Fruit fly (Drosophila melanogaster) whole organism, embryonic: ENCODE results near the gene Ctr1A.

ENCODE experiments used
- Atf-2 ChIP-seq: fragments of 200-800 bp; sonication (Bioruptor generic); optimal IDR thresholded peaks from 2 replicates; lab custom pipeline; 2016; ENCODE audit warnings: missing biosample characterization, missing genetic modification characterization
- B-H1 ChIP-seq: fragments of 200-800 bp; sonication (Bioruptor generic); IDR thresholded peaks from 3 replicates; pipeline ENCODE4 v1.3.6; 2022; ENCODE audit warnings: missing biosample characterization, missing genetic modification characterization
- BtbVII ChIP-seq: fragments of 200-800 bp; sonication (Bioruptor generic); optimal IDR thresholded peaks from 3 replicates; lab custom pipeline; 2017; ENCODE audit warnings: missing biosample characterization, mild to moderate bottlenecking, missing genetic modification characterization
- CG10147 ChIP-seq: fragments of 200-800 bp; sonication (Bioruptor generic); optimal IDR thresholded peaks from 2 replicates; lab custom pipeline; 2019; ENCODE audit warnings: missing biosample characterization, mild to moderate bottlenecking, missing genetic modification characterization, moderate library complexity
- CG10959 ChIP-seq: fragments of 200-800 bp; sonication (Bioruptor generic); IDR thresholded peaks from 2 replicates; pipeline ENCODE4 v1.3.6; 2022; ENCODE audit warnings: missing biosample characterization, missing genetic modification characterization
- CG13894 ChIP-seq: fragments of 200-800 bp; sonication (Bioruptor generic); optimal IDR thresholded peaks from 3 replicates; lab custom pipeline; 2018; ENCODE audit warnings: missing biosample characterization, mild to moderate bottlenecking, missing genetic modification characterization, moderate library complexity
- CG14860 ChIP-seq: fragments of 200-800 bp; sonication (Bioruptor generic); IDR thresholded peaks from 3 replicates; pipeline ENCODE4 v1.3.6; 2022; ENCODE audit warnings: missing biosample characterization, missing genetic modification characterization; ENCODE audit not compliant: partially characterized antibody
- CG1647 ChIP-seq: fragments of 200-800 bp; sonication (Bioruptor generic); optimal IDR thresholded peaks from 3 replicates; lab custom pipeline; 2016; ENCODE audit warnings: missing biosample characterization, missing genetic modification characterization
- CG18262 ChIP-seq: fragments of 200-800 bp; optimal IDR thresholded peaks from 3 replicates; lab custom pipeline; 2019; ENCODE audit warnings: missing biosample characterization, mild to moderate bottlenecking, missing genetic modification characterization, moderate library complexity
- CG32767 ChIP-seq: fragments of 200-800 bp; sonication (Bioruptor generic); IDR thresholded peaks from 2 replicates; pipeline ENCODE4 v1.3.6; 2022; ENCODE audit warnings: missing biosample characterization, missing genetic modification characterization
- CG4404 ChIP-seq: fragments of 200-800 bp; sonication (Bioruptor generic); IDR thresholded peaks from 2 replicates; pipeline ENCODE4 v1.3.6; 2022; ENCODE audit warnings: missing biosample characterization, missing genetic modification characterization
- CG4707 ChIP-seq: fragments of 200-800 bp; sonication (Bioruptor generic); optimal IDR thresholded peaks from 2 replicates; lab custom pipeline; 2018; ENCODE audit warnings: missing biosample characterization, mild to moderate bottlenecking, missing genetic modification characterization, moderate library complexity
- CG7786 ChIP-seq: fragments of 200-800 bp; sonication (Bioruptor generic); optimal IDR thresholded peaks from 2 replicates; lab custom pipeline; 2016; ENCODE audit warnings: missing biosample characterization, missing genetic modification characterization
- CG8089 ChIP-seq: fragments of 200-800 bp; sonication (Bioruptor generic); optimal IDR thresholded peaks from 3 replicates; lab custom pipeline; 2016; ENCODE audit warnings: missing biosample characterization, missing genetic modification characterization
- CG9215 ChIP-seq: fragments of 200-800 bp; sonication (Bioruptor generic); IDR thresholded peaks from 2 replicates; pipeline ENCODE4 v1.3.6; 2022; ENCODE audit warnings: missing biosample characterization, missing genetic modification characterization
- CoRest ChIP-seq: fragments of 200-800 bp; sonication (Bioruptor generic); optimal IDR thresholded peaks from 3 replicates; lab custom pipeline; 2018; ENCODE audit warnings: missing biosample characterization, mild to moderate bottlenecking, missing genetic modification characterization, moderate library complexity
- Dbx ChIP-seq: fragments of 200-800 bp; sonication (Bioruptor generic); IDR thresholded peaks from 3 replicates; pipeline ENCODE4 v1.3.6; 2022; ENCODE audit warnings: missing biosample characterization, missing genetic modification characterization
- Dfd ChIP-seq, 2 experiments: fragments of >200 bp; optimal IDR thresholded peaks; 2 replicates each; lab custom pipeline; 2017; ENCODE audit warnings: missing biosample characterization in 2 of 2, missing genetic modification characterization in 2 of 2
- Dp ChIP-seq: fragments of 200-800 bp; sonication (Bioruptor generic); optimal IDR thresholded peaks from 2 replicates; lab custom pipeline; 2018; ENCODE audit warnings: missing biosample characterization, mild to moderate bottlenecking, missing genetic modification characterization, moderate library complexity
- Ets97D ChIP-seq: fragments of 200-800 bp; sonication (Bioruptor generic); optimal IDR thresholded peaks from 3 replicates; lab custom pipeline; 2016; ENCODE audit warnings: missing biosample characterization, missing genetic modification characterization
- Fer1 ChIP-seq: fragments of 200-800 bp; sonication (Bioruptor generic); optimal IDR thresholded peaks from 2 replicates; lab custom pipeline; 2017; ENCODE audit warnings: missing biosample characterization, mild to moderate bottlenecking, missing genetic modification characterization
- HLH4C ChIP-seq: fragments of 200-800 bp; sonication (Bioruptor generic); IDR thresholded peaks from 3 replicates; pipeline ENCODE4 v1.3.6; 2022; ENCODE audit warnings: missing biosample characterization, missing genetic modification characterization; ENCODE audit not compliant: partially characterized antibody
- Hr3 ChIP-seq: fragments of 200-800 bp; sonication (Bioruptor generic); optimal IDR thresholded peaks from 3 replicates; lab custom pipeline; 2016; ENCODE audit warnings: missing biosample characterization, missing genetic modification characterization
- Mad ChIP-seq: fragments of 200-800 bp; sonication (Bioruptor generic); optimal IDR thresholded peaks from 2 replicates; lab custom pipeline; 2016; ENCODE audit warnings: missing biosample characterization, missing genetic modification characterization
- Myb ChIP-seq: fragments of 200-800 bp; sonication (Bioruptor generic); optimal IDR thresholded peaks from 2 replicates; lab custom pipeline; 2016; ENCODE audit warnings: missing biosample characterization, missing genetic modification characterization
- NFAT ChIP-seq: fragments of 200-800 bp; sonication (Bioruptor generic); IDR thresholded peaks from 2 replicates; pipeline ENCODE4 v1.3.6; 2022; ENCODE audit warnings: missing biosample characterization, missing genetic modification characterization
- PHDP ChIP-seq: fragments of 200-800 bp; sonication (Bioruptor generic); optimal IDR thresholded peaks from 3 replicates; lab custom pipeline; 2018; ENCODE audit warnings: missing biosample characterization, mild to moderate bottlenecking, missing genetic modification characterization, moderate library complexity
- bigmax ChIP-seq: fragments of 200-800 bp; sonication (Bioruptor generic); optimal IDR thresholded peaks from 2 replicates; lab custom pipeline; 2018; ENCODE audit warnings: missing biosample characterization, mild to moderate bottlenecking, missing genetic modification characterization
- bowl ChIP-seq: fragments of 200-800 bp; sonication (Bioruptor generic); IDR thresholded peaks from 2 replicates; pipeline ENCODE4 v1.3.6; 2022; ENCODE audit warnings: missing biosample characterization, missing genetic modification characterization
- cad ChIP-seq: fragments of >200 bp; optimal IDR thresholded peaks from 2 replicates; lab custom pipeline; 2017; ENCODE audit warnings: missing biosample characterization, missing genetic modification characterization
- chm ChIP-seq: fragments of 200-800 bp; sonication (Bioruptor generic); IDR thresholded peaks from 2 replicates; pipeline ENCODE4 v1.3.6; 2022; ENCODE audit warnings: missing biosample characterization, missing genetic modification characterization
- crc ChIP-seq: fragments of 200-800 bp; sonication (Bioruptor generic); optimal IDR thresholded peaks from 2 replicates; lab custom pipeline; 2016; ENCODE audit warnings: missing biosample characterization, missing genetic modification characterization
- crp ChIP-seq, 2 experiments: fragments of 200-800 bp; sonication (Bioruptor generic); optimal IDR thresholded peaks; 2 replicates in 1 of 2; 3 replicates in 1 of 2; lab custom pipeline; 2017; ENCODE audit warnings: missing biosample characterization in 2 of 2, missing genetic modification characterization in 2 of 2, mild to moderate bottlenecking in 1 of 2, moderate library complexity in 1 of 2
- exex ChIP-seq: fragments of 200-800 bp; sonication (Bioruptor generic); optimal IDR thresholded peaks from 4 replicates; lab custom pipeline; 2018; ENCODE audit warnings: missing biosample characterization, mild to moderate bottlenecking, missing genetic modification characterization, moderate library complexity
- fd96Cb ChIP-seq: fragments of 200-800 bp; sonication (Bioruptor generic); optimal IDR thresholded peaks from 2 replicates; lab custom pipeline; 2018; ENCODE audit warnings: missing biosample characterization, mild to moderate bottlenecking, missing genetic modification characterization, moderate library complexity
- fru ChIP-seq: fragments of >200 bp; optimal IDR thresholded peaks from 2 replicates; lab custom pipeline; 2017
- ftz-f1 ChIP-seq: fragments of 200-800 bp; sonication (Bioruptor generic); optimal IDR thresholded peaks from 2 replicates; lab custom pipeline; 2016; ENCODE audit warnings: missing biosample characterization, missing genetic modification characterization
- gfzf ChIP-seq: fragments of 200-800 bp; sonication (Bioruptor generic); optimal IDR thresholded peaks from 2 replicates; lab custom pipeline; 2016; ENCODE audit warnings: missing biosample characterization, mild to moderate bottlenecking, missing genetic modification characterization, moderate library complexity
- grau ChIP-seq: fragments of 200-800 bp; optimal IDR thresholded peaks from 3 replicates; lab custom pipeline; 2019; ENCODE audit warnings: missing biosample characterization, mild to moderate bottlenecking, missing genetic modification characterization, moderate library complexity
- hkb ChIP-seq, 2 experiments: fragments of 200-800 bp in 1 of 2; fragments of >200 bp in 1 of 2; sonication (Bioruptor generic) in 1 of 2; IDR thresholded peaks in 1 of 2; optimal IDR thresholded peaks in 1 of 2; 2 replicates each; pipeline versions ENCODE4 v1.3.6 to Lab custom; 2017 to 2022; ENCODE audit warnings: missing biosample characterization in 1 of 2, missing genetic modification characterization in 1 of 2
- lab ChIP-seq: fragments of 200-800 bp; sonication (Bioruptor generic); optimal IDR thresholded peaks from 3 replicates; lab custom pipeline; 2017; ENCODE audit warnings: missing biosample characterization, missing genetic modification characterization, mild to moderate bottlenecking, moderate library complexity, missing genetic modification reagents
- lbe ChIP-seq: fragments of 200-800 bp; sonication (Bioruptor generic); optimal IDR thresholded peaks from 2 replicates; lab custom pipeline; 2016; ENCODE audit warnings: missing biosample characterization, mild to moderate bottlenecking, missing genetic modification characterization
- nerfin-2 ChIP-seq: fragments of 200-800 bp; sonication (Bioruptor generic); IDR thresholded peaks from 2 replicates; pipeline ENCODE4 v1.3.6; 2022; ENCODE audit warnings: missing biosample characterization, missing genetic modification characterization; ENCODE audit not compliant: partially characterized antibody
- pho ChIP-seq: fragments of 200-800 bp; sonication (Bioruptor generic); optimal IDR thresholded peaks from 2 replicates; lab custom pipeline; 2016; ENCODE audit warnings: missing biosample characterization, missing genetic modification characterization
- psq ChIP-seq: fragments of 200-800 bp; sonication (Bioruptor generic); optimal IDR thresholded peaks from 2 replicates; lab custom pipeline; 2017; ENCODE audit warnings: missing biosample characterization, missing genetic modification characterization
- salm ChIP-seq: fragments of 200-800 bp; sonication (Bioruptor generic); optimal IDR thresholded peaks from 2 replicates; lab custom pipeline; 2018; ENCODE audit warnings: missing biosample characterization, mild to moderate bottlenecking, missing genetic modification characterization
- sd ChIP-seq: fragments of 200-800 bp; sonication (Bioruptor generic); optimal IDR thresholded peaks from 3 replicates; lab custom pipeline; 2018; ENCODE audit warnings: missing biosample characterization, mild to moderate bottlenecking, missing genetic modification characterization, moderate library complexity
- sima ChIP-seq: fragments of 200-800 bp; sonication (Bioruptor generic); optimal IDR thresholded peaks from 2 replicates; lab custom pipeline; 2016; ENCODE audit warnings: missing biosample characterization, missing genetic modification characterization
- stwl ChIP-seq: fragments of 200-800 bp; sonication (Bioruptor generic); optimal IDR thresholded peaks from 3 replicates; lab custom pipeline; 2018; ENCODE audit warnings: missing biosample characterization, mild to moderate bottlenecking, missing genetic modification characterization, moderate library complexity
- wek ChIP-seq: fragments of 200-800 bp; sonication (Bioruptor generic); optimal IDR thresholded peaks from 3 replicates; lab custom pipeline; 2018; ENCODE audit warnings: missing biosample characterization, mild to moderate bottlenecking, missing genetic modification characterization, moderate library complexity

The Ctr1A gene

dm6 chrX:6677826-6678489 is 16.5 kb downstream of the Ctr1A start, which contains the start of gene Fum1 (continued):
- TF ChIP-seq Dbx (GFP tag; lab: Robert Waterston, UW) = no peak
- no peak for TF ChIP-seq fd96Cb
- TF ChIP-seq gfzf (GFP tag; lab: Kevin White, UChicago) = peak; percentile 31
- TF ChIP-seq Dfd (GFP tag; optimal IDR thresholded peaks at IDR 0.05; lab: Kevin White, UChicago) = no peak
- TF ChIP-seq salm = no peak
- TF ChIP-seq exex (tag; lab: Kevin White, UChicago) = no peak
- peak; percentile 40 for TF ChIP-seq CG13894 (tag; lab: Kevin White, UChicago)
- TF ChIP-seq BtbVII (GFP tag; lab: Kevin White, UChicago) = no peak
- no peak for TF ChIP-seq psq (GFP tag; lab: Kevin White, UChicago)
- no peak for TF ChIP-seq lbe
- no peak for TF ChIP-seq fru
- no peak for TF ChIP-seq Hr3
- no peak for TF ChIP-seq ftz-f1
- TF ChIP-seq stwl (tag; lab: Kevin White, UChicago) = peak; percentile 46
- TF ChIP-seq CG1647 (GFP tag; lab: Kevin White, UChicago) = no peak
- no peak for TF ChIP-seq Mad (GFP tag; lab: Kevin White, UChicago)
- TF ChIP-seq B-H1 (GFP tag; lab: Robert Waterston, UW) = no peak
- TF ChIP-seq sima (GFP tag; lab: Kevin White, UChicago) = no peak
- no peak for TF ChIP-seq cad (GFP tag; lab: Kevin White, UChicago)
- TF ChIP-seq grau (tag; lab: Kevin White, UChicago) = peak; percentile 38
- peak; percentile 4 for TF ChIP-seq Ets97D (GFP tag; lab: Kevin White, UChicago)
- TF ChIP-seq Dp = peak; percentile 53
- TF ChIP-seq CG4404 = no peak
- TF ChIP-seq hkb (optimal IDR thresholded peaks at IDR 0.05; lab: Kevin White, UChicago) = peak; percentile 69
- no peak for TF ChIP-seq hkb (GFP tag; IDR thresholded peaks at IDR 0.05; lab: Robert Waterston, UW)
- no peak for TF ChIP-seq CG10959 (GFP tag; lab: Robert Waterston, UW)
- TF ChIP-seq HLH4C (GFP tag; lab: Robert Waterston, UW) = peak; percentile 92
- no peak for TF ChIP-seq CG9215 (GFP tag; lab: Robert Waterston, UW)
- TF ChIP-seq PHDP = peak; percentile 19
- no peak for TF ChIP-seq Atf-2 (GFP tag; lab: Kevin White, UChicago)
- peak; percentile 16 for TF ChIP-seq Fer1 (GFP tag; lab: Kevin White, UChicago)
- no peak for TF ChIP-seq bigmax (GFP tag; lab: Kevin White, UChicago)
- TF ChIP-seq pho (GFP tag; lab: Kevin White, UChicago) = peak; percentile 35
- TF ChIP-seq sd (tag; lab: Kevin White, UChicago) = no peak
- TF ChIP-seq Myb (GFP tag; lab: Kevin White, UChicago) = peak; percentile 33
- TF ChIP-seq nerfin-2 (GFP tag; lab: Robert Waterston, UW) = peak; percentile 84
- no peak for TF ChIP-seq CG8089
- TF ChIP-seq CG4707 (GFP tag; lab: Kevin White, UChicago) = no peak
- peak; percentile 16 for TF ChIP-seq CG10147 (GFP tag; lab: Kevin White, UChicago)
- TF ChIP-seq crp (GFP tag; optimal IDR thresholded peaks at IDR 0.05; lab: Kevin White, UChicago) = peak; percentile 65 to 92
- peak; percentile 25 for TF ChIP-seq CG7786
- peak; percentile 24 for TF ChIP-seq CoRest
- TF ChIP-seq lab (GFP tag; lab: Kevin White, UChicago) = no peak
- TF ChIP-seq CG18262 = peak; percentile 7
- TF ChIP-seq CG14860 = peak; percentile 88
- TF ChIP-seq crc (GFP tag; lab: Kevin White, UChicago) = no peak
- no peak for TF ChIP-seq wek (GFP tag; lab: Kevin White, UChicago)
- no peak for TF ChIP-seq NFAT
- TF ChIP-seq bowl (GFP tag; lab: Robert Waterston, UW) = no peak
- TF ChIP-seq chm (GFP tag; lab: Robert Waterston, UW) = no peak
- TF ChIP-seq CG32767 = no peak
